Worm (Caenorhabditis elegans) whole organism, early embryonic: ENCODE data around the gene ptr-20.

Experiments
- B0310.2 ChIP-seq: sonication (generic microtip); optimal IDR thresholded peaks from 2 replicates; lab custom pipeline; 2016; ENCODE audit warnings: mild to moderate bottlenecking, missing genetic modification characterization, missing compliant biosample characterization
- aly-1 ChIP-seq: sonication (generic microtip); optimal IDR thresholded peaks from 2 replicates; lab custom pipeline; 2016; ENCODE audit warnings: missing genetic modification characterization, missing compliant biosample characterization
- ama-1 ChIP-seq: fragments of 150-350 bp; optimal IDR thresholded peaks from 2 replicates; lab custom pipeline; 2014
- ceh-36 ChIP-seq: sonication (generic microtip); optimal IDR thresholded peaks from 2 replicates; lab custom pipeline; 2016; ENCODE audit warnings: missing genetic modification characterization, inconsistent platforms, missing compliant biosample characterization
- ets-7 ChIP-seq: sonication (generic microtip); optimal IDR thresholded peaks from 2 replicates; lab custom pipeline; 2016; ENCODE audit warnings: missing genotype, missing genetic modification characterization, missing compliant biosample characterization
- flt-1 ChIP-seq: fragments of 200-800 bp; sonication (Bioruptor generic); IDR thresholded peaks from 2 replicates; pipeline ENCODE4 v1.3.6; 2022; ENCODE audit warnings: missing genetic modification characterization, missing compliant biosample characterization
- hmbx-1 ChIP-seq: sonication (generic microtip); optimal IDR thresholded peaks from 2 replicates; lab custom pipeline; 2016; ENCODE audit warnings: mild to moderate bottlenecking, missing genetic modification characterization, missing compliant biosample characterization
- hmg-4 ChIP-seq: fragments of 200-800 bp; sonication (Bioruptor generic); optimal IDR thresholded peaks from 2 replicates; lab custom pipeline; 2018; ENCODE audit warnings: mild to moderate bottlenecking, missing genetic modification characterization, missing compliant biosample characterization
- hnd-1 ChIP-seq: sonication (generic microtip); optimal IDR thresholded peaks from 2 replicates; lab custom pipeline; 2016; ENCODE audit warnings: missing genetic modification characterization, missing compliant biosample characterization
- scrt-1 ChIP-seq: fragments of 200-800 bp; sonication (Bioruptor generic); IDR thresholded peaks from 2 replicates; pipeline ENCODE4 v1.3.6; 2022; ENCODE audit warnings: missing genetic modification characterization, missing compliant biosample characterization
- sea-1 ChIP-seq: fragments of 200-800 bp; sonication (Bioruptor generic); conservative IDR thresholded peaks from 2 replicates; pipeline ENCODE4 v1.3.6; 2022; ENCODE audit warnings: missing genetic modification characterization, missing compliant biosample characterization
- tbx-11 ChIP-seq: fragments of 200-800 bp; sonication (Bioruptor generic); IDR thresholded peaks from 2 replicates; pipeline ENCODE4 v1.3.6; 2022; ENCODE audit warnings: missing genetic modification characterization, missing compliant biosample characterization
- tbx-37 ChIP-seq: fragments of 200-800 bp; sonication (Bioruptor generic); conservative IDR thresholded peaks from 2 replicates; pipeline ENCODE4 v1.3.6; 2022; ENCODE audit warnings: missing genetic modification reagents, missing genetic modification characterization, missing compliant biosample characterization
- tra-4 ChIP-seq: sonication (generic microtip); optimal IDR thresholded peaks from 2 replicates; lab custom pipeline; 2017; ENCODE audit warnings: missing genetic modification characterization, missing compliant biosample characterization

- TF ChIP-seq sea-1 (GFP tag; lab: Robert Waterston, UW) (no peak), ama-1 (no peak), flt-1 (GFP tag; lab: Robert Waterston, UW) (no peak), aly-1 (no peak), scrt-1 (GFP tag; lab: Robert Waterston, UW) (no peak), tra-4 (tag; lab: Kevin White, UChicago) (no peak), hnd-1 (tag; lab: Kevin White, UChicago) (no peak), ceh-36 (tag; lab: Kevin White, UChicago) (no peak), hmbx-1 (tag; lab: Kevin White, UChicago) (no peak), tbx-37 (GFP tag; lab: Robert Waterston, UW) (no peak), hmg-4 (GFP tag; lab: Kevin White, UChicago) (no peak), tbx-11 (GFP tag; lab: Robert Waterston, UW) (no peak), ets-7 (tag; lab: Kevin White, UChicago) (no peak), B0310.2 (tag; lab: Kevin White, UChicago) (no peak)
These were observed 22.1 kb upstream of the ptr-20 start, which contains the start of gene Y53F4B.25 for ce11 chrII:15135886-15136285.
